Worm (Caenorhabditis elegans): ENCODE results near the gene his-69.

Gene his-69

DNA sequence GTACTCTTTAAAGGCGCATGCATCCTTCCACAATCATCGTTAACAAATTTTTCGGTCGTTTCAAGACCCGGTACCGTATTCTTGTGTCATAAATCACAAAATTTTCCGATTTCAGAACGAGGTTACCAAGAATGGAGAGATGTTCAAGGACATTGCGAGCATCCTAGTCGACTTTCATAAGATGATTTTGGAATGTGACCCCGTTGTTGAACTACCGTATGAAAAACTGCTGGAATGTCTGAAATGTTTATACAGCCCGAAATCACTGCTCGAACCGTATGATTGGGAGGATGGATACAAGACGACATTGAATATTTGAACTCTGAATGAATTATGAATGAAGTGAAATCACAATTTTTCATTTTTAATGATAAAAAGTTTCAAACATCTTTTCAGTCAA, 34.4 kb upstream of the his-69 start:
- TF ChIP-seq grh-1 (GFP tag; IDR thresholded peaks at IDR 0.05), result 0 out of 2 replicates have a peak, but pooled peaks have one; percentile 17
- peak in 1 of 2 experiments; percentile 3 for TF ChIP-seq ztf-11 (tag; optimal IDR thresholded peaks at IDR 0.05)
- no peak for TF ChIP-seq mep-1 (tag; optimal IDR thresholded peaks at IDR 0.05)
- no peak for TF ChIP-seq C34B4.2 (tag; optimal IDR thresholded peaks at IDR 0.05)

DNA sequence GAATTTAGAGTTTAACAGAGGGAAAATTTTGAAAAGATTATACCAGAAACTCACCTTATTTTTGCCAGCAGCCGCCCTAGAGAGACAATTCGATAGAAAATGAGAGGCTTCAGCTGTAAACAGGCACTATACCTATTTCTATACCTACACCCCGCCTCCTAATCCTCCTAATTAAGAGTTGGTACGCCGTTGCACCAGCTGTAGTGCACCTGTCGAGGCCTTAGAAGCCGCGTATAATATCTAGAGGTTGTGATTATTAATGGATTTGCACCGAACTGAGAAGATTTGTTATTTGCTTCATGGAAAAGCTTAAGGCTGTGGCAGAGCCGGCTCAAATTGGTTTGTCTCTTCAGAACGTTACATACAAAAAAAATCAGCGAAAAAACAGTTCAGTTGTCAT, 33.5 kb upstream of the his-69 start, which contains the start of gene C03C10.5:
Gene C03C10.5 (minus strand): TSS at position 101 of the 400 bp plus-strand sequence.
- TF ChIP-seq ama-1 (optimal IDR thresholded peaks at IDR 0.05) (no peak), tlp-1 (tag; optimal IDR thresholded peaks at IDR 0.05) (no peak), mab-9 (GFP tag; IDR thresholded peaks at IDR 0.05) (no peak), nhr-47 (tag; optimal IDR thresholded peaks at IDR 0.05) (no peak), efl-3 (GFP tag; optimal IDR thresholded peaks at IDR 0.05) (no peak), efl-1 (optimal IDR thresholded peaks at IDR 0.05) (no peak), efl-1 (GFP tag; optimal IDR thresholded peaks at IDR 0.05 in 1 of 2) (no peak), hlh-17 (GFP tag; optimal IDR thresholded peaks at IDR 0.05; ENCODE audit: borderline replicate concordance) (no peak), ceh-8 (GFP tag; optimal IDR thresholded peaks at IDR 0.05) (no peak), alr-1 (tag; optimal IDR thresholded peaks at IDR 0.05; ENCODE audit: borderline replicate concordance) (no peak), lin-13 (GFP tag; optimal IDR thresholded peaks at IDR 0.05) (no peak), zip-4 (GFP tag; optimal IDR thresholded peaks at IDR 0.05) (no peak), ztf-4 (tag; optimal IDR thresholded peaks at IDR 0.05) (no peak)

DNA sequence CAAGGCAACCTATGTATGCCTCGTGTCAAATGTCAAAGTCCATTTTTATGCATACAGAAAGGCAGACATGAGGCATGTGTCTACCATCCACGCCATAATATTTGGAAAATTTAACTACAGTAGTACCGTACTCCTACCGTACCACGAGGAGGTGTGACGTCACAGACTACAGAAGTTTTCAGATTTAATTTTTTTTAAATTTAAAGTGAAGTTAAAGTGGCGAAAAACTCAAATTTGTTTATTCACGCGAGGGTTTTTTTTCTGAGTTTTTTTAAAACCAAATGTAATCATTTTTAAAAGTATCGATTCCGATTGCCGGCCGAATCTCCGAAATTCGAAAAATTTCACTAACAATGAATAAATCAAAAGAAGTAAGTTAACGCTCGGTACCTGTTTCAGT, 32.2 kb upstream of the his-69 start, which contains the start of gene C03C10.2:
Gene C03C10.2 (plus strand): TSS at position 301 of the 400 bp plus-strand sequence.
- no peak for TF ChIP-seq egl-13 (tag; optimal IDR thresholded peaks at IDR 0.05)
- no peak for TF ChIP-seq mdl-1 (tag; optimal IDR thresholded peaks at IDR 0.05)
- TF ChIP-seq isw-1 (GFP tag; IDR thresholded peaks at IDR 0.05), result no peak
- no peak for TF ChIP-seq nhr-28 (tag; optimal IDR thresholded peaks at IDR 0.05)
- no peak for TF ChIP-seq pag-3 (tag; optimal IDR thresholded peaks at IDR 0.05; ENCODE audit: borderline replicate concordance, insufficient read depth)
- TF ChIP-seq irx-1 (tag; optimal IDR thresholded peaks at IDR 0.05), result no peak
- no peak for TF ChIP-seq pax-3 (tag; optimal IDR thresholded peaks at IDR 0.05)
- TF ChIP-seq F16B12.6 (tag; optimal IDR thresholded peaks at IDR 0.05), result no peak
- no peak for TF ChIP-seq nhr-90 (tag; optimal IDR thresholded peaks at IDR 0.05; ENCODE audit: poor library complexity)
- TF ChIP-seq elt-3 (tag; optimal IDR thresholded peaks at IDR 0.05), result no peak
- TF ChIP-seq nhr-237 (tag; optimal IDR thresholded peaks at IDR 0.05), result no peak
- TF ChIP-seq nhr-11 (tag; optimal IDR thresholded peaks at IDR 0.05), result no peak
- no peak for TF ChIP-seq lin-35 (GFP tag; optimal IDR thresholded peaks at IDR 0.05)
- no peak for TF ChIP-seq jun-1 (tag; optimal IDR thresholded peaks at IDR 0.05)
- TF ChIP-seq nhr-85 (tag), result no peak
- no peak for TF ChIP-seq sox-4 (tag; optimal IDR thresholded peaks at IDR 0.05)

DNA sequence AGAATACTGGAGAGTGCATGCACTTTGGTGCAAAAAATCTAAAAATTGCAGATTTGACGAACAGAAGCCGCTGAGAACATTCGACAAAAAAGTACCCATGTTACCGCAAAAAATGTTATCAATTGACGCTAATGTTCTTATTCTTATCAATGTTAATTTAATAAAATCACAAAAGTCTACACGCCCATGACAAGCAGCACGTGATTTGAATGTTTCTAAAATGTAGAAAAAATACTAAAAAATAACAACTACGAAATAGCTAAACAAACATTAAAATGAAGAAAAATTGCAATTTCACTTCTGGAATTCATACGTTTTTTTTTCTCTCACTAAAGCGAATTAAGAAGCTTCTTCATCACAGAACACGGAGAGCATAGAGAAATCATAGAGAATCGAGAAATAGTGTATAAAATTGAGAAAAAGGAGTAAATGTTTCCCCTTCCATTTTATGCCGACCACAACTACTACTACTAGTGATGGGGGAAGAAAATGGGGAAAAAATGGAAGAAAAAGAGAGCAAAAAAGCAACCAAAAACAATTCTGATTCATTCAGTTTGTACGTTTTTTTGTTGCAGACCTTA, 29.9 kb upstream of the his-69 start:
- TF ChIP-seq mdl-1 (tag; optimal IDR thresholded peaks at IDR 0.05) (no peak), nhr-19 (GFP tag; conservative IDR thresholded peaks at IDR 0.05) (no peak), egl-13 (tag; optimal IDR thresholded peaks at IDR 0.05) (no peak), swsn-7 (tag; optimal IDR thresholded peaks at IDR 0.05) (peak; percentile 10), dsc-1 (tag; optimal IDR thresholded peaks at IDR 0.05) (peak; percentile 56), nhr-71 (tag; optimal IDR thresholded peaks at IDR 0.05) (peak; percentile 37), nhr-47 (tag; optimal IDR thresholded peaks at IDR 0.05) (peak; percentile 27), lin-14 (GFP tag; optimal IDR thresholded peaks at IDR 0.05) (peak; percentile 69), ceh-90 (tag; optimal IDR thresholded peaks at IDR 0.05) (no peak), lir-3 (tag; optimal IDR thresholded peaks at IDR 0.05; ENCODE audit: poor library complexity) (no peak), dpl-1 (GFP tag; optimal IDR thresholded peaks at IDR 0.05) (peak in 1 of 3 experiments; percentile 39), fkh-10 (GFP tag; optimal IDR thresholded peaks at IDR 0.05) (no peak), irx-1 (tag; optimal IDR thresholded peaks at IDR 0.05) (no peak), nhr-76 (tag; optimal IDR thresholded peaks at IDR 0.05) (no peak), mab-9 (GFP tag; IDR thresholded peaks at IDR 0.05) (no peak), efl-1 (optimal IDR thresholded peaks at IDR 0.05) (peak; percentile 15 to 26), efl-1 (GFP tag; optimal IDR thresholded peaks at IDR 0.05 in 1 of 2) (peak in 1 of 2 experiments; percentile 33), lin-35 (GFP tag; optimal IDR thresholded peaks at IDR 0.05) (peak in 1 of 2 experiments; percentile 46), elt-2 (tag; optimal IDR thresholded peaks at IDR 0.05) (peak; percentile 50), ceh-82 (tag; optimal IDR thresholded peaks at IDR 0.05) (peak in 1 of 3 experiments; percentile 26), isw-1 (GFP tag; IDR thresholded peaks at IDR 0.05) (no peak), xbp-1 (tag; optimal IDR thresholded peaks at IDR 0.05) (no peak)
